Fruit fly (Drosophila melanogaster) whole organism, prepupa: ENCODE data around the gene P5cr-2.

Source experiments
- Blimp-1 ChIP-seq: fragments of 200-800 bp; sonication (Bioruptor generic); optimal IDR thresholded peaks from 3 replicates; lab custom pipeline; 2017; ENCODE audit warnings: missing biosample characterization, missing genetic modification characterization, mild to moderate bottlenecking, moderate library complexity, missing genetic modification reagents
- CG10631 ChIP-seq: fragments of 200-800 bp; sonication (Bioruptor generic); optimal IDR thresholded peaks from 2 replicates; lab custom pipeline; 2016; ENCODE audit warnings: missing biosample characterization, missing genetic modification characterization
- CG10669 ChIP-seq: fragments of 200-800 bp; sonication (Bioruptor generic); optimal IDR thresholded peaks from 3 replicates; lab custom pipeline; 2018; ENCODE audit warnings: missing biosample characterization, mild to moderate bottlenecking, missing genetic modification characterization, moderate library complexity
- CG11762 ChIP-seq: fragments of 200-800 bp; sonication (Bioruptor generic); optimal IDR thresholded peaks from 3 replicates; lab custom pipeline; 2016; ENCODE audit warnings: missing biosample characterization, missing genetic modification characterization; ENCODE audit not compliant: insufficient read depth
- CG11902 ChIP-seq: fragments of 200-800 bp; sonication (Bioruptor generic); optimal IDR thresholded peaks from 3 replicates; lab custom pipeline; 2016; ENCODE audit warnings: missing biosample characterization, missing genetic modification characterization
- CG1621 ChIP-seq: fragments of 200-800 bp; sonication (Bioruptor generic); optimal IDR thresholded peaks from 3 replicates; lab custom pipeline; 2018; ENCODE audit warnings: missing biosample characterization, mild to moderate bottlenecking, missing genetic modification characterization
- CG3032 ChIP-seq: fragments of 200-800 bp; optimal IDR thresholded peaks from 2 replicates; lab custom pipeline; 2019; ENCODE audit warnings: missing biosample characterization, mild to moderate bottlenecking, missing genetic modification characterization, moderate library complexity
- CG32006 ChIP-seq: fragments of 200-800 bp; sonication (Bioruptor generic); optimal IDR thresholded peaks from 3 replicates; lab custom pipeline; 2017; ENCODE audit warnings: missing biosample characterization, mild to moderate bottlenecking, missing genetic modification characterization
- CG34406 ChIP-seq: fragments of 200-800 bp; sonication (Bioruptor generic); optimal IDR thresholded peaks from 3 replicates; lab custom pipeline; 2016; ENCODE audit warnings: missing biosample characterization, missing genetic modification characterization
- CG4318 ChIP-seq: fragments of 200-800 bp; sonication (Bioruptor generic); optimal IDR thresholded peaks from 3 replicates; lab custom pipeline; 2017; ENCODE audit warnings: missing biosample characterization, mild to moderate bottlenecking, missing genetic modification characterization
- CG6163 ChIP-seq: fragments of 200-800 bp; sonication (Bioruptor generic); IDR thresholded peaks from 3 replicates; pipeline ENCODE4 v1.3.6; 2022; ENCODE audit warnings: missing biosample characterization, missing genetic modification characterization
- CG6792 ChIP-seq: fragments of 200-800 bp; sonication (Bioruptor generic); optimal IDR thresholded peaks from 3 replicates; lab custom pipeline; 2016; ENCODE audit warnings: missing biosample characterization, missing genetic modification characterization
- CG6808 ChIP-seq: fragments of 200-800 bp; sonication (Bioruptor generic); optimal IDR thresholded peaks from 3 replicates; lab custom pipeline; 2017; ENCODE audit warnings: missing biosample characterization, missing genetic modification characterization, mild to moderate bottlenecking, moderate library complexity, missing genetic modification reagents
- CG6854 ChIP-seq: fragments of 200-800 bp; sonication (Bioruptor generic); optimal IDR thresholded peaks from 2 replicates; lab custom pipeline; 2017; ENCODE audit warnings: missing biosample characterization, mild to moderate bottlenecking, missing genetic modification characterization
- CG7368 ChIP-seq: fragments of 200-800 bp; sonication (Bioruptor generic); optimal IDR thresholded peaks from 3 replicates; lab custom pipeline; 2016; ENCODE audit warnings: missing biosample characterization, missing genetic modification characterization
- CG8319 ChIP-seq: fragments of 200-800 bp; sonication (Bioruptor generic); optimal IDR thresholded peaks from 3 replicates; lab custom pipeline; 2016; ENCODE audit warnings: missing biosample characterization, missing genetic modification characterization
- CG9139 ChIP-seq: fragments of 200-800 bp; sonication (Bioruptor generic); optimal IDR thresholded peaks from 3 replicates; lab custom pipeline; 2017; ENCODE audit warnings: missing biosample characterization, mild to moderate bottlenecking, missing genetic modification characterization
- Eip75B ChIP-seq: fragments of 200-800 bp; sonication (Bioruptor generic); optimal IDR thresholded peaks from 3 replicates; lab custom pipeline; 2016; ENCODE audit warnings: missing biosample characterization, missing genetic modification characterization
- Eip78C ChIP-seq: fragments of 200-800 bp; sonication (Bioruptor generic); peaks from one replicate; lab custom pipeline; 2016; ENCODE audit warnings: missing biosample characterization, missing genetic modification characterization
- Ets96B ChIP-seq: fragments of 200-800 bp; optimal IDR thresholded peaks from 2 replicates; lab custom pipeline; 2019; ENCODE audit warnings: missing biosample characterization, mild to moderate bottlenecking, missing genetic modification characterization, moderate library complexity
- Gug ChIP-seq: fragments of 200-800 bp; sonication (Bioruptor generic); IDR thresholded peaks from 2 replicates; pipeline ENCODE4 v1.3.6; 2022; ENCODE audit warnings: missing biosample characterization, missing genetic modification characterization
- Hr38 ChIP-seq: sonication (Bioruptor generic); optimal IDR thresholded peaks from 2 replicates; lab custom pipeline; 2016; ENCODE audit warnings: missing biosample characterization, missing genetic modification characterization
- Hr39 ChIP-seq: fragments of 200-800 bp; sonication (Bioruptor generic); optimal IDR thresholded peaks from 2 replicates; lab custom pipeline; 2016; ENCODE audit warnings: missing biosample characterization, missing genetic modification characterization
- Hr4 ChIP-seq: fragments of 200-800 bp; sonication (Bioruptor generic); optimal IDR thresholded peaks from 3 replicates; lab custom pipeline; 2016; ENCODE audit warnings: missing biosample characterization, missing genetic modification characterization
- Met ChIP-seq: fragments of 200-800 bp; sonication (Bioruptor generic); optimal IDR thresholded peaks from 3 replicates; lab custom pipeline; 2016; ENCODE audit warnings: missing biosample characterization, missing genetic modification characterization
- OdsH ChIP-seq: fragments of 200-800 bp; sonication (Bioruptor generic); optimal IDR thresholded peaks from 3 replicates; lab custom pipeline; 2016; ENCODE audit warnings: missing biosample characterization, missing genetic modification characterization
- Smox ChIP-seq: fragments of 200-800 bp; sonication (Bioruptor generic); optimal IDR thresholded peaks from 3 replicates; lab custom pipeline; 2016; ENCODE audit warnings: missing biosample characterization, missing genetic modification characterization
- Sox102F ChIP-seq: fragments of 200-800 bp; sonication (Bioruptor generic); optimal IDR thresholded peaks from 2 replicates; lab custom pipeline; 2016; ENCODE audit warnings: missing biosample characterization, mild to moderate bottlenecking, missing genetic modification characterization
- Sox14 ChIP-seq: fragments of 200-800 bp; sonication (Bioruptor generic); optimal IDR thresholded peaks from 3 replicates; lab custom pipeline; 2016; ENCODE audit warnings: missing biosample characterization, missing genetic modification characterization
- Sox15 ChIP-seq: fragments of 200-800 bp; sonication (Bioruptor generic); optimal IDR thresholded peaks from 3 replicates; lab custom pipeline; 2016; ENCODE audit warnings: missing biosample characterization, missing genetic modification characterization
- achi ChIP-seq: fragments of 200-800 bp; sonication (Bioruptor generic); optimal IDR thresholded peaks from 3 replicates; lab custom pipeline; 2016; ENCODE audit warnings: missing biosample characterization, missing genetic modification characterization
- acj6 ChIP-seq: fragments of 200-800 bp; sonication (Bioruptor generic); optimal IDR thresholded peaks from 3 replicates; lab custom pipeline; 2016; ENCODE audit warnings: missing biosample characterization, missing genetic modification characterization
- cyc ChIP-seq: fragments of 200-800 bp; sonication (Bioruptor generic); optimal IDR thresholded peaks from 3 replicates; lab custom pipeline; 2016; ENCODE audit warnings: missing biosample characterization, missing genetic modification characterization
- dac ChIP-seq: fragments of 200-800 bp; sonication (Bioruptor generic); optimal IDR thresholded peaks from 2 replicates; lab custom pipeline; 2017; ENCODE audit warnings: missing biosample characterization, mild to moderate bottlenecking, missing genetic modification characterization
- eg ChIP-seq: fragments of 200-800 bp; sonication (Bioruptor generic); IDR thresholded peaks from 3 replicates; pipeline ENCODE4 v1.3.6; 2022; ENCODE audit warnings: missing biosample characterization, missing genetic modification characterization
- esn ChIP-seq: fragments of 200-800 bp; sonication (Bioruptor generic); optimal IDR thresholded peaks from 2 replicates; lab custom pipeline; 2016; ENCODE audit warnings: missing biosample characterization, mild to moderate bottlenecking, missing genetic modification characterization, moderate library complexity
- fd59A ChIP-seq: fragments of 200-800 bp; sonication (Bioruptor generic); optimal IDR thresholded peaks from 2 replicates; lab custom pipeline; 2017; ENCODE audit warnings: missing biosample characterization, mild to moderate bottlenecking, missing genetic modification characterization, missing genetic modification reagents
- fd85E ChIP-seq: fragments of 200-800 bp; sonication (Bioruptor generic); optimal IDR thresholded peaks from 3 replicates; lab custom pipeline; 2016; ENCODE audit warnings: missing biosample characterization, missing genetic modification characterization
- fkh ChIP-seq: fragments of 200-800 bp; sonication (Bioruptor generic); optimal IDR thresholded peaks from 3 replicates; lab custom pipeline; 2017; ENCODE audit warnings: missing biosample characterization, mild to moderate bottlenecking, missing genetic modification characterization, moderate library complexity
- net ChIP-seq: fragments of 200-800 bp; sonication (Bioruptor generic); optimal IDR thresholded peaks from 3 replicates; lab custom pipeline; 2016; ENCODE audit warnings: missing biosample characterization, missing genetic modification characterization
- pdm3 ChIP-seq: fragments of 200-800 bp; sonication (Bioruptor generic); optimal IDR thresholded peaks from 3 replicates; lab custom pipeline; 2016; ENCODE audit warnings: missing biosample characterization, missing genetic modification characterization
- salr ChIP-seq, 2 experiments: fragments of 200-800 bp; sonication (Bioruptor generic); optimal IDR thresholded peaks; 3 replicates each; lab custom pipeline; 2016 to 2018; ENCODE audit warnings: missing biosample characterization in 2 of 2, missing genetic modification characterization in 2 of 2, mild to moderate bottlenecking in 1 of 2
- spab ChIP-seq: fragments of 200-800 bp; sonication (Bioruptor generic); optimal IDR thresholded peaks from 2 replicates; lab custom pipeline; 2017; ENCODE audit warnings: missing biosample characterization, mild to moderate bottlenecking, missing genetic modification characterization, missing genetic modification reagents
- svp ChIP-seq: fragments of 200-800 bp; sonication (Bioruptor generic); peaks from one replicate; lab custom pipeline; 2016; ENCODE audit warnings: missing biosample characterization, missing genetic modification characterization
- vri ChIP-seq: fragments of 200-800 bp; sonication (Bioruptor generic); optimal IDR thresholded peaks from 3 replicates; lab custom pipeline; 2016; ENCODE audit warnings: missing biosample characterization, mild to moderate bottlenecking, missing genetic modification characterization

P5cr-2 gene

DNA sequence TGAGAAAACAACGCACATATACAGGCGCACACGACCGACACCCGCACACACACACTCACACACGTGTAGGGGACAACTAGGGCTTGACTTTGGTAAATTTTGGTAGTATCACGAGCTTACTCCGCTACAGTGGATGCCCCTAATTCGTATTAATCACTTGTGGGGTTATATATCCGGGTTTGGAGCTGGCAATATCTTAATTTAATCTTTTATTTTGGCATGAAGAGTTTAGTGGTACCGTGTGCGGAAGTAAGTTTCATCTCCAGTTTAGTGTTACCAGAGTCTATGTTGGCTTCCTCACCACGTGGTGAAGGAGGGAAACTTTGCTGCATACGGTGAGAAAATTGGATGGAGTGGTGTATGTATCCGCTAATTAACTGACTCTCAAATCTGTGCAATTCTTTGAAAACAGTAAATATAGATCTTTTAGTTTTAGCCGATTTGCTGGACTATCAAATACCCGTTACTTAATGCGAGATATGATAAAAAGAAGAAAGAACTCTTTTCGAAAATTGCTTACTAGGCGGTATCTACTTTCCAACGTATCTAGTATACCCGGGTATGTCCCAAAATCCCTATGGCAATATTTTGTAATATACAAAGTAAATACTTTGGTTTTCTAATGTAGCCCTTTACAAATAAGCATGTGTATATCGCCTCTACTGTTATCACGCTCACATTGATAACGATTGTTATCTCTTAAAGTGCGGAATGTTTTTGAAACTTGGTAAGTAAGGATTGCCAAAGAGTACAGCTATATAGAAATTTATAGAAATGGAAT lies at the start of gene P5cr-2, which contains the start of gene CG5823:
TSS of gene P5cr-2 (plus strand) at position 491 of the 781 bp plus-strand sequence.
TSS of gene CG5823 (minus strand) at position 263 of the 781 bp plus-strand sequence.
- TF ChIP-seq CG11902 (GFP tag; lab: Kevin White, UChicago) (no peak), cyc (GFP tag; lab: Kevin White, UChicago) (peak; percentile 20), spab (GFP tag; lab: Kevin White, UChicago) (no peak), Sox14 (GFP tag; lab: Kevin White, UChicago) (peak; percentile 45), acj6 (GFP tag; lab: Kevin White, UChicago) (no peak), CG6163 (GFP tag; lab: Robert Waterston, UW) (peak; percentile 72; the same call in 2 of the 3 replicates), esn (GFP tag; lab: Kevin White, UChicago) (no peak), Met (peak; percentile 14), Gug (GFP tag; lab: Robert Waterston, UW) (peak; percentile 39; the same call in 1 of the 2 replicates), eg (GFP tag; lab: Robert Waterston, UW) (peak; percentile 49; the same call in 1 of the 3 replicates), fkh (GFP tag; lab: Kevin White, UChicago) (peak; percentile 55), OdsH (GFP tag; lab: Kevin White, UChicago) (peak; percentile 21), Smox (GFP tag; lab: Kevin White, UChicago) (peak; percentile 34), CG6808 (GFP tag; lab: Kevin White, UChicago) (no peak), CG7368 (GFP tag; lab: Kevin White, UChicago) (no peak), Eip78C (GFP tag; lab: Kevin White, UChicago) (peak; percentile 66), fd59A (GFP tag; lab: Kevin White, UChicago) (no peak), Sox102F (GFP tag; lab: Kevin White, UChicago) (peak; percentile 37), pdm3 (GFP tag; lab: Kevin White, UChicago) (peak; percentile 13), vri (GFP tag; lab: Kevin White, UChicago) (peak; percentile 55), CG3032 (tag; lab: Kevin White, UChicago) (peak; percentile 7), CG32006 (no peak)
- TF ChIP-seq, all 60 proteins: peak for 14

DNA sequence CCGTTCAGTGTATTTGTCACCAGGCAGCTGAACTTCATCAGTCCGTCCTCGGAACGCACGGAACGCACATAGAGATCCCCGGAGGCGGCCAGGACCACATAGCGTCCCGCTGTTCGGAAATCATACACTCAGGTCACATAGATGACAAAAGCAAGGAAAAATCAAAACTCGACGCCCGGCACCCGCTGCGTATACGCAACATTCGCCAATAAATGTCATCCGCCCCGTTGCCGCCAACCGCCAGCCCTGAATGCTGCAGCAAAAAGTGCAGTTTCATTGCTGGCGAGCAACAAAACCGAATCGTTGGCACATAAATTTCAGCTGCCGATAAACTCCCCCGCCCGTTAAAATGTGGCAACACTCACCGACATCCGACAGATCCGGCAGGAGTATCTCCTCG lies 42.5 kb upstream of the P5cr-2 start:
- peak; percentile 24 for TF ChIP-seq svp (GFP tag; lab: Kevin White, UChicago)
- TF ChIP-seq Hr4 (GFP tag; lab: Kevin White, UChicago), result no peak

DNA sequence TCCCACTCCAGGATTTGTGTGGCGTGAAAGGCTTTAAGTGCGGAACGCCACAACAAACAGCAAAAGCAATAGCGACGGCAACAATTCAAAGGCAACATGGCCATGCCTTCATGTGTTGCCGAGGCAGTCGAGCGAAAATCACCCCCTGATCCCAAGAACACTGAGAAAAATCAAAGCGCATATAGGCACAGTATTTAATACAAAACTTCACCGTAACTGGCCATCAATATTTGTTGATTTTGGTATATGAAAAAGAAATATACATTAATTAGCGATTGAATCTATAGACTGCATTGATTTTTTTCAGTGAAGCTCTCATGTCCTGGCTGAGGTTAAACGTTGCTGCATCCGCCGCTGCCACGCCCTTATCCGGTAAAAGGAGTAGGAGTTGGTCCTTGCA lies 33.5 kb upstream of the P5cr-2 start:
- TF ChIP-seq Eip75B, result peak; percentile 66
- TF ChIP-seq Ets96B (tag; lab: Kevin White, UChicago), result peak; percentile 74
- peak; percentile 70 for TF ChIP-seq CG10669
- peak; percentile 64 for TF ChIP-seq pdm3 (GFP tag; lab: Kevin White, UChicago)
- TF ChIP-seq CG34406 (GFP tag; lab: Kevin White, UChicago), result peak; percentile 58
- no peak for TF ChIP-seq dac (GFP tag; lab: Kevin White, UChicago)
- TF ChIP-seq achi (GFP tag; lab: Kevin White, UChicago), result peak; percentile 65
- TF ChIP-seq Sox15 (GFP tag; lab: Kevin White, UChicago), result peak; percentile 25
- 0 out of 2 replicates have a peak, but pooled peaks have one; percentile 24 for TF ChIP-seq Gug (GFP tag; lab: Robert Waterston, UW)
- TF ChIP-seq fd85E (GFP tag; lab: Kevin White, UChicago), result no peak
- peak; percentile 58 for TF ChIP-seq CG6792 (GFP tag; lab: Kevin White, UChicago)
- peak; percentile 14 to 65 for TF ChIP-seq salr (GFP tag; optimal IDR thresholded peaks at IDR 0.05; lab: Kevin White, UChicago)
- peak; percentile 42 for TF ChIP-seq net
- peak; percentile 64 for TF ChIP-seq CG1621 (tag; lab: Kevin White, UChicago)
- peak; percentile 34 for TF ChIP-seq CG11902 (GFP tag; lab: Kevin White, UChicago)
- TF ChIP-seq acj6 (GFP tag; lab: Kevin White, UChicago), result peak; percentile 66
- TF ChIP-seq Blimp-1 (GFP tag; lab: Kevin White, UChicago), result no peak
- TF ChIP-seq CG32006, result peak; percentile 63
- no peak for TF ChIP-seq CG8319
- peak; percentile 54 for TF ChIP-seq CG6808 (GFP tag; lab: Kevin White, UChicago)
- peak; percentile 65 for TF ChIP-seq CG10631
- TF ChIP-seq Hr39 (GFP tag; lab: Kevin White, UChicago), result peak; percentile 62
- TF ChIP-seq CG11762 (GFP tag; lab: Kevin White, UChicago), result peak; percentile 27
- peak; percentile 70 for TF ChIP-seq Smox (GFP tag; lab: Kevin White, UChicago)
- TF ChIP-seq CG9139 (GFP tag; lab: Kevin White, UChicago), result peak; percentile 46
- peak; percentile 47 for TF ChIP-seq CG4318 (GFP tag; lab: Kevin White, UChicago)
- peak; percentile 57 for TF ChIP-seq fd59A (GFP tag; lab: Kevin White, UChicago)
- peak; percentile 47 for TF ChIP-seq Hr4 (GFP tag; lab: Kevin White, UChicago)
- TF ChIP-seq CG6854, result no peak
- TF ChIP-seq Hr38, result no peak
